Worm (Caenorhabditis elegans) whole organism, young adult: ENCODE results near the gene ZK353.4.

Experiments used
- C06A6.2 ChIP-seq: fragments of 200-800 bp; sonication (Bioruptor generic); conservative IDR thresholded peaks from 2 replicates; pipeline ENCODE4 v1.3.6; 2022; ENCODE audit warnings: missing genetic modification characterization, missing compliant biosample characterization
- D2030.7 ChIP-seq: fragments of 200-800 bp; sonication (Bioruptor generic); IDR thresholded peaks from 2 replicates; pipeline ENCODE4 v1.3.6; 2022; ENCODE audit warnings: missing genetic modification reagents, missing genetic modification characterization, missing compliant biosample characterization
- F10E7.11 ChIP-seq: sonication (generic microtip); optimal IDR thresholded peaks from 2 replicates; lab custom pipeline; 2017; ENCODE audit warnings: mild to moderate bottlenecking, missing genetic modification characterization, moderate library complexity, missing compliant biosample characterization
- F22D6.2 ChIP-seq: sonication (generic microtip); optimal IDR thresholded peaks from 2 replicates; lab custom pipeline; 2016; ENCODE audit warnings: mild to moderate bottlenecking, missing genetic modification characterization, missing compliant biosample characterization
- F39B2.1 ChIP-seq: fragments of 200-800 bp; sonication (Bioruptor generic); IDR thresholded peaks from 2 replicates; pipeline ENCODE4 v1.3.6; 2022; ENCODE audit warnings: missing genetic modification reagents, missing genetic modification characterization, missing compliant biosample characterization
- T07F8.4 ChIP-seq: sonication (generic microtip); optimal IDR thresholded peaks from 2 replicates; lab custom pipeline; 2016; ENCODE audit warnings: mild to moderate bottlenecking, missing genetic modification characterization, moderate library complexity, missing compliant biosample characterization
- Y53G8AR.9 ChIP-seq: fragments of 200-800 bp; sonication (Bioruptor generic); conservative IDR thresholded peaks from 2 replicates; pipeline ENCODE4 v1.3.6; 2022; ENCODE audit warnings: missing genetic modification reagents, missing genetic modification characterization, missing compliant biosample characterization
- Y79H2A.3 ChIP-seq: fragments of 200-800 bp; sonication (Bioruptor generic); conservative IDR thresholded peaks from 2 replicates; pipeline ENCODE4 v1.3.6; 2022; ENCODE audit warnings: missing genetic modification reagents, missing genetic modification characterization, missing compliant biosample characterization
- ama-1 ChIP-seq, 3 experiments: fragments of 150-350 bp in 1 of 3; sonication (generic microtip) in 2 of 3; optimal IDR thresholded peaks; 2 replicates each; lab custom pipeline; 2014 to 2018; ENCODE audit warnings: missing biosample characterization in 2 of 3, missing genetic modification characterization in 2 of 3, missing genetic modification reagents in 2 of 3
- aptf-2 ChIP-seq: fragments of 200-800 bp; sonication (Bioruptor generic); conservative IDR thresholded peaks from 2 replicates; pipeline ENCODE4 v1.3.6; 2022; ENCODE audit warnings: missing genetic modification reagents, missing genetic modification characterization, missing compliant biosample characterization
- attf-5 ChIP-seq: fragments of 200-800 bp; sonication (Bioruptor generic); optimal IDR thresholded peaks from 2 replicates; lab custom pipeline; 2018; ENCODE audit warnings: mild to moderate bottlenecking, missing genetic modification characterization, missing compliant biosample characterization
- ccch-3 ChIP-seq: fragments of 200-800 bp; sonication (Bioruptor generic); optimal IDR thresholded peaks from 2 replicates; lab custom pipeline; 2018; ENCODE audit warnings: mild to moderate bottlenecking, missing genetic modification characterization, missing compliant biosample characterization
- cebp-1 ChIP-seq, 2 experiments: fragments of 200-800 bp in 1 of 2; sonication (Bioruptor generic) in 1 of 2; sonication (generic microtip) in 1 of 2; IDR thresholded peaks in 1 of 2; optimal IDR thresholded peaks in 1 of 2; 2 replicates each; pipeline versions ENCODE4 v1.3.6 to Lab custom; 2017 to 2022; ENCODE audit warnings: missing compliant biosample characterization in 2 of 2, missing genetic modification characterization in 2 of 2, mild to moderate bottlenecking in 1 of 2, missing genetic modification reagents in 1 of 2, moderate library complexity in 1 of 2
- ceh-79 ChIP-seq: sonication (generic microtip); optimal IDR thresholded peaks from 2 replicates; lab custom pipeline; 2017; ENCODE audit warnings: mild to moderate bottlenecking, missing genetic modification characterization, missing compliant biosample characterization
- dox-1 ChIP-seq: fragments of 200-800 bp; sonication (Bioruptor generic); IDR thresholded peaks from 2 replicates; pipeline ENCODE4 v1.3.6; 2022; ENCODE audit warnings: missing genetic modification reagents, missing genetic modification characterization, missing compliant biosample characterization
- dpl-1 ChIP-seq: fragments of 150-350 bp; optimal IDR thresholded peaks from 2 replicates; lab custom pipeline; 2014; ENCODE audit warnings: missing biosample characterization, missing genetic modification reagents, missing genetic modification characterization
- him-1 ChIP-seq: sonication (generic microtip); optimal IDR thresholded peaks from 2 replicates; lab custom pipeline; 2016; ENCODE audit warnings: missing genotype, missing genetic modification reagents, missing genetic modification characterization, missing compliant biosample characterization
- hmg-1.2 ChIP-seq: fragments of 200-800 bp; sonication (Bioruptor generic); IDR thresholded peaks from 2 replicates; pipeline ENCODE4 v1.3.6; 2022; ENCODE audit warnings: missing genetic modification reagents, missing genetic modification characterization, missing compliant biosample characterization
- let-526 ChIP-seq: fragments of 200-800 bp; sonication (Bioruptor generic); IDR thresholded peaks from 2 replicates; pipeline ENCODE4 v1.3.6; 2022; ENCODE audit warnings: missing genetic modification reagents, missing genetic modification characterization, missing compliant biosample characterization
- let-607 ChIP-seq, 2 experiments: fragments of 200-800 bp in 1 of 2; sonication (Bioruptor generic) in 1 of 2; sonication (generic microtip) in 1 of 2; optimal IDR thresholded peaks; 2 replicates each; lab custom pipeline; 2016 to 2018; ENCODE audit warnings: mild to moderate bottlenecking in 2 of 2, missing compliant biosample characterization in 2 of 2, missing genetic modification characterization in 2 of 2, moderate library complexity in 2 of 2, missing genotype in 1 of 2
- lin-35 ChIP-seq, 3 experiments: fragments of 150-350 bp in 2 of 3; sonication (generic microtip) in 1 of 3; optimal IDR thresholded peaks; 2 replicates each; lab custom pipeline; 2014 to 2018; ENCODE audit warnings: missing biosample characterization in 3 of 3, missing genetic modification characterization in 3 of 3, missing genetic modification reagents in 3 of 3
- lin-40 ChIP-seq: sonication (generic microtip); optimal IDR thresholded peaks from 2 replicates; lab custom pipeline; 2016; ENCODE audit warnings: missing genetic modification characterization, mild to moderate bottlenecking, missing compliant biosample characterization, missing genotype, missing genetic modification reagents
- lir-1 ChIP-seq: fragments of 200-800 bp; sonication (Bioruptor generic); conservative IDR thresholded peaks from 2 replicates; pipeline ENCODE4 v1.3.6; 2022; ENCODE audit warnings: missing genetic modification reagents, missing genetic modification characterization, missing compliant biosample characterization
- lsy-27 ChIP-seq: sonication (generic microtip); optimal IDR thresholded peaks from 2 replicates; lab custom pipeline; 2017; ENCODE audit warnings: missing genetic modification characterization, mild to moderate bottlenecking, missing compliant biosample characterization, antibody characterized with exemption, missing genotype, borderline replicate concordance; ENCODE audit not compliant: insufficient read depth
- madf-6 ChIP-seq: fragments of 200-800 bp; sonication (Bioruptor generic); IDR thresholded peaks from 2 replicates; pipeline ENCODE4 v1.3.6; 2022; ENCODE audit warnings: missing genetic modification reagents, missing genetic modification characterization, missing compliant biosample characterization
- mel-28 ChIP-seq: sonication (generic microtip); optimal IDR thresholded peaks from 2 replicates; lab custom pipeline; 2016; ENCODE audit warnings: borderline replicate concordance, mild to moderate bottlenecking, missing genetic modification characterization, missing compliant biosample characterization
- nhr-80 ChIP-seq: sonication (generic microtip); optimal IDR thresholded peaks from 2 replicates; lab custom pipeline; 2016; ENCODE audit warnings: missing genetic modification characterization, missing compliant biosample characterization
- rpc-1 ChIP-seq, 2 experiments: fragments of 150-350 bp in 1 of 2; sonication (generic microtip) in 1 of 2; optimal IDR thresholded peaks; 2 replicates each; lab custom pipeline; 2014 to 2018; ENCODE audit warnings: missing biosample characterization in 1 of 2, missing genetic modification characterization in 1 of 2, missing genetic modification reagents in 1 of 2, missing genotype in 1 of 2
- snpc-1.3 ChIP-seq: sonication (generic microtip); optimal IDR thresholded peaks from 2 replicates; lab custom pipeline; 2017; ENCODE audit warnings: missing genetic modification characterization, mild to moderate bottlenecking, missing compliant biosample characterization, antibody characterized with exemption, moderate library complexity, missing genotype, missing genetic modification reagents; ENCODE audit not compliant: insufficient read depth
- somi-1 ChIP-seq: fragments of 200-800 bp; sonication (Bioruptor generic); optimal IDR thresholded peaks from 2 replicates; lab custom pipeline; 2018; ENCODE audit warnings: mild to moderate bottlenecking, missing genetic modification characterization, missing compliant biosample characterization
- sptf-2 ChIP-seq: fragments of 200-800 bp; sonication (Bioruptor generic); optimal IDR thresholded peaks from 2 replicates; lab custom pipeline; 2018; ENCODE audit warnings: mild to moderate bottlenecking, missing genetic modification characterization, missing compliant biosample characterization
- tbp1 ChIP-seq: fragments of 200-800 bp; sonication (Bioruptor generic); optimal IDR thresholded peaks from 2 replicates; lab custom pipeline; 2018; ENCODE audit warnings: mild to moderate bottlenecking, missing genetic modification characterization, missing compliant biosample characterization
- zim-3 ChIP-seq: sonication (generic microtip); optimal IDR thresholded peaks from 2 replicates; lab custom pipeline; 2017; ENCODE audit warnings: mild to moderate bottlenecking, missing genetic modification characterization, moderate library complexity, missing compliant biosample characterization
- ztf-26 ChIP-seq: sonication (generic microtip); optimal IDR thresholded peaks from 2 replicates; lab custom pipeline; 2017; ENCODE audit warnings: missing genetic modification characterization, missing compliant biosample characterization
- ztf-3 ChIP-seq: fragments of 200-800 bp; sonication (Bioruptor generic); optimal IDR thresholded peaks from 2 replicates; lab custom pipeline; 2018; ENCODE audit warnings: mild to moderate bottlenecking, missing genetic modification characterization, missing compliant biosample characterization
- ztf-6 ChIP-seq: fragments of 200-800 bp; sonication (Bioruptor generic); IDR thresholded peaks from 2 replicates; pipeline ENCODE4 v1.3.6; 2022; ENCODE audit warnings: missing genetic modification reagents, missing genetic modification characterization, missing compliant biosample characterization

The ZK353.4 gene

DNA sequence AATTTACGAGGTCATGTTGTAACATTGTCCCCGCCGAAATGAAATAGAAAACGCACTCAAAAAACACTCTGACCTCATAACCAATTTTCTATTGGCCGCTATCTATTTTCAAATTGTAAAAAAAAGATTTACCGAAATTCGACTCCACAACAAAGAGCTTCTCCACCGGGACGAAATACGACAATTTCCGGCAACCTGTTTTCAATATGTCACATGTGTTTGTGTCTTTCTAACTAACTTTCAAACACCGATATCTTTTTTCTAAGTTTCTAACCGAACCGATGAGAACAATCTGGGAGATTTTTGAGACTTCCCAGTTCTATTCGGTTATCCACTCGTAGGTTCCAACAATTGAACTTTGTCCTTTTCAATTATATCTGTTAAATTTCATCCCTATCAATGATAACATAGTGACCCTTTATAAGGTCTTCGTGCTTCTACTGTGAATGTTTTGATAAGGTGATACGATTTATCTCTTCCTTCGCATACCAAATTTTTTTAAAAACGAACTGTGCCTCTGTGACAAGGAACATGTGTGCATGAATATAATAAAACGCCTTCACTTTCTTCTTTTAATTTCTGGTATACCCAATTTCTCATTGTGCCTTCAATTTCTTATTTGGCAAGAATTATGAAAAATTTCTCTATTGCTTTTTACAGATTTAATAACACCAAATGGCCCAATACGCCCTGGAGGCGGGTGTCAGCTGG is 17.7 kb downstream of the ZK353.4 start, which contains the start of gene lmbr-1:
TSS of gene lmbr-1 (plus strand) at position 661 of the 711 bp plus-strand sequence.
- TF ChIP-seq rpc-1 (optimal IDR thresholded peaks at IDR 0.05; lab: Kevin White, UChicago), result no peak
- TF ChIP-seq rpc-1 (tag; optimal IDR thresholded peaks at IDR 0.05; lab: Kevin White, UChicago), result no peak
- no peak for TF ChIP-seq F10E7.11 (tag; lab: Kevin White, UChicago)
- TF ChIP-seq him-1, result no peak
- TF ChIP-seq T07F8.4, result no peak
- no peak for TF ChIP-seq dox-1 (GFP tag; lab: Robert Waterston, UW)
- TF ChIP-seq ztf-6 (GFP tag; lab: Robert Waterston, UW), result no peak
- TF ChIP-seq attf-5 (GFP tag; lab: Kevin White, UChicago), result no peak
- TF ChIP-seq somi-1 (GFP tag; lab: Kevin White, UChicago), result no peak
- TF ChIP-seq hmg-1.2, result no peak
- TF ChIP-seq Y79H2A.3 (GFP tag; lab: Robert Waterston, UW), result no peak
- TF ChIP-seq lin-35 (GFP tag; optimal IDR thresholded peaks at IDR 0.05; lab: Kevin White, UChicago), result no peak
- TF ChIP-seq zim-3 (tag; lab: Kevin White, UChicago), result no peak
- no peak for TF ChIP-seq ceh-79 (tag; lab: Kevin White, UChicago)
- TF ChIP-seq lir-1 (GFP tag; lab: Robert Waterston, UW), result no peak
- TF ChIP-seq let-526, result no peak
- TF ChIP-seq lin-40, result no peak

DNA sequence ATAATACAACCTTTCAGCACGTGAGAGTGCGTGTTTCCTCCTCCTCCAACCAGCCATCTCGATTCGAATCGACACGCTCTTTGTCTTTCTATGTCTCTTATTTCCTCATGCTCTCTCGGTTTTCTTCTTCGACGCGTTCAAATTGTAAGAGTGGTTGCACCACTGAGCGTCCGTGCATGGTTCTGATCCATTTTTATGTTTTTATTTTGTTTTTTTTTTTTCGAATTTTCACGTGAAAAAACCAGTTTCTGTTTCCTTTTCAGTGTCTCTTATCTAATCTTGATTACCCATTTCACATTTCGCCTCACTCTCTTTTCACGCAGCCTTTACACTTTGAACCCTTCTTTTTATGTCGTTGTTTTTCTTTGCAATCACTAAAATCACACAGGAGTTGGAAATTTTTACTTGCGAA is 18.6 kb downstream of the ZK353.4 start:
- TF ChIP-seq sptf-2 (no peak), nhr-80 (peak; percentile 61), mel-28 (tag; lab: Kevin White, UChicago) (no peak), hmg-1.2 (peak; percentile 66; the same call in 1 of the 2 replicates), dpl-1 (GFP tag; lab: Kevin White, UChicago) (no peak), Y53G8AR.9 (GFP tag; lab: Robert Waterston, UW) (no peak), F39B2.1 (GFP tag; lab: Robert Waterston, UW) (no peak), ama-1 (optimal IDR thresholded peaks at IDR 0.05; lab: Kevin White, UChicago) (no peak), ama-1 (GFP tag; optimal IDR thresholded peaks at IDR 0.05; lab: Kevin White, UChicago) (no peak), ztf-26 (tag; lab: Kevin White, UChicago) (peak; percentile 24), madf-6 (no peak), ccch-3 (no peak), F22D6.2 (tag; lab: Kevin White, UChicago) (no peak), let-607 (tag; optimal IDR thresholded peaks at IDR 0.05; lab: Kevin White, UChicago) (peak in 1 of 2 experiments; percentile 2), dox-1 (GFP tag; lab: Robert Waterston, UW) (no peak), tbp1 (GFP tag; lab: Kevin White, UChicago) (no peak), C06A6.2 (GFP tag; lab: Robert Waterston, UW) (no peak), lsy-27 (tag; lab: Kevin White, UChicago) (no peak), ztf-3 (no peak), snpc-1.3 (tag; lab: Kevin White, UChicago) (no peak), aptf-2 (GFP tag; lab: Robert Waterston, UW) (no peak), cebp-1 (GFP tag; IDR thresholded peaks at IDR 0.05; lab: Robert Waterston, UW) (no peak), cebp-1 (tag; optimal IDR thresholded peaks at IDR 0.05; lab: Kevin White, UChicago) (peak; percentile 68), lin-40 (peak; percentile 73), attf-5 (GFP tag; lab: Kevin White, UChicago) (peak; percentile 4), D2030.7 (GFP tag; lab: Robert Waterston, UW) (no peak)
